Fruit fly (Drosophila melanogaster): ENCODE measurements around the gene CG13078.
A peak's percentile ranks its signal among the peaks of the same experiment; 100 is the strongest.

CG13078 gene

DNA sequence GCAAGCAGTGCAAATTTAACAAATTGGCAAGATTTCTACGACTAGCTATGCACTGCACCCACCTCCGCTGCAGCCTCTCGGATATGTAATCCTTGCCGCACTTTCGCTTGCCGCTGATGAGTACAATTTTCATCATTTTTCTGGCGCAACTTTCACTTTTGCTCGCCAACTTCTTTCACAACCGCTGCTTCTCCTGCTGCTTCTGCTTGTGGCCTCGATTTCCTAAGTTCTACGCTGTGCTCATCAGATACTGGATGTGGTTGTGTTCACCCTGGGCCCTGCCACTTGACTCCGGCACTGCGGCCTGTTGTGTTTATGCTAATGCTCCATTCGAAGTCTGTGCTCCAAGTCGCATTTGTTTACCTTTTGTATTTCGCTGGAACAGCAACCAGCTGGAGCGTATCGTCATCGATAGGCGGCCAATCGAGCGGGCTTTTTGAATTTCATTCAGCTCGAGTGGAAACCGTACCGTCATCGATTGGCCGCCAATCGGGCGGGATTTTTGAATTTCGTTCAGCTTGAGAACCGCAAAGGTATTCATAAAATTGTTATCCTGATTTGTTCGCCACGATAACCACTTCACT lies 16.4 kb downstream of the CG13078 start, which contains the start of gene Pmvk (continued):
- TF ChIP-seq ken (GFP tag; IDR thresholded peaks at IDR 0.05), result no peak
- TF ChIP-seq nerfin-1 (tag; optimal IDR thresholded peaks at IDR 0.05), result no peak
- no peak for TF ChIP-seq CG31224 (GFP tag; IDR thresholded peaks at IDR 0.05)
- TF ChIP-seq CG1603 (tag; optimal IDR thresholded peaks at IDR 0.05), result peak; percentile 52
- no peak for TF ChIP-seq CG10959 (GFP tag; IDR thresholded peaks at IDR 0.05)
- no peak for TF ChIP-seq CG8281 (tag; optimal IDR thresholded peaks at IDR 0.05)
- no peak for TF ChIP-seq CG11696 (GFP tag; IDR thresholded peaks at IDR 0.05)
- TF ChIP-seq vnd (GFP tag; IDR thresholded peaks at IDR 0.05; ENCODE audit: partially characterized antibody), result peak; percentile 91
- no peak for TF ChIP-seq unpg (GFP tag; optimal IDR thresholded peaks at IDR 0.05)
- no peak for TF ChIP-seq gcm (GFP tag; optimal IDR thresholded peaks at IDR 0.05)
- no peak for TF ChIP-seq stc (GFP tag; IDR thresholded peaks at IDR 0.05)
- TF ChIP-seq Scr (GFP tag; IDR thresholded peaks at IDR 0.05; ENCODE audit: partially characterized antibody), result peak; percentile 79
- no peak for TF ChIP-seq CG13894 (tag; optimal IDR thresholded peaks at IDR 0.05)
- no peak for TF ChIP-seq abd-A (tag; optimal IDR thresholded peaks at IDR 0.05)
- no peak for TF ChIP-seq ems (GFP tag; optimal IDR thresholded peaks at IDR 0.05)
- TF ChIP-seq z (GFP tag; IDR thresholded peaks at IDR 0.05), result no peak
- no peak for TF ChIP-seq CG9437 (GFP tag; optimal IDR thresholded peaks at IDR 0.05)
- TF ChIP-seq Ravus (GFP tag; IDR thresholded peaks at IDR 0.05), result no peak
- no peak for TF ChIP-seq onecut (GFP tag; IDR thresholded peaks at IDR 0.05)
- TF ChIP-seq ttk (GFP tag; IDR thresholded peaks at IDR 0.05), result no peak
- TF ChIP-seq CG10654 (GFP tag; optimal IDR thresholded peaks at IDR 0.05), result no peak
- TF ChIP-seq CG7556 (GFP tag; optimal IDR thresholded peaks at IDR 0.05), result no peak
- no peak for TF ChIP-seq CG1647 (GFP tag; optimal IDR thresholded peaks at IDR 0.05)
- no peak for TF ChIP-seq B-H2 (GFP tag; optimal IDR thresholded peaks at IDR 0.05)
- TF ChIP-seq sim (GFP tag; IDR thresholded peaks at IDR 0.05), result no peak
- no peak for TF ChIP-seq CG7357 (GFP tag; IDR thresholded peaks at IDR 0.05)
- no peak for TF ChIP-seq CG17912 (GFP tag; optimal IDR thresholded peaks at IDR 0.05)
- no peak for TF ChIP-seq Hsf (GFP tag; optimal IDR thresholded peaks at IDR 0.05)
- no peak for TF ChIP-seq CG4282 (GFP tag; optimal IDR thresholded peaks at IDR 0.05)
- TF ChIP-seq HHEX (GFP tag; optimal IDR thresholded peaks at IDR 0.05), result no peak
- TF ChIP-seq ara (GFP tag; IDR thresholded peaks at IDR 0.05), result no peak
- TF ChIP-seq CG9797 (GFP tag; optimal IDR thresholded peaks at IDR 0.05), result peak; percentile 45
- no peak for TF ChIP-seq CG4820 (GFP tag; optimal IDR thresholded peaks at IDR 0.05)
- TF ChIP-seq Fer2 (tag; optimal IDR thresholded peaks at IDR 0.05), result no peak
- no peak for TF ChIP-seq CG1792 (GFP tag; optimal IDR thresholded peaks at IDR 0.05)
- peak; percentile 41 for TF ChIP-seq CG10431 (GFP tag; optimal IDR thresholded peaks at IDR 0.05)
- no peak for TF ChIP-seq CG17612 (GFP tag; IDR thresholded peaks at IDR 0.05)
- TF ChIP-seq scrt (GFP tag; optimal IDR thresholded peaks at IDR 0.05), result no peak
- TF ChIP-seq org-1 (GFP tag; optimal IDR thresholded peaks at IDR 0.05), result no peak
- TF ChIP-seq pho (GFP tag; optimal IDR thresholded peaks at IDR 0.05), result no peak
- TF ChIP-seq Asciz (GFP tag; optimal IDR thresholded peaks at IDR 0.05), result no peak
- no peak for TF ChIP-seq wek (GFP tag; optimal IDR thresholded peaks at IDR 0.05)
- peak; percentile 1 for TF ChIP-seq kah (GFP tag; optimal IDR thresholded peaks at IDR 0.05)
- TF ChIP-seq cwo (GFP tag; optimal IDR thresholded peaks at IDR 0.05), result no peak
- no peak for TF ChIP-seq Bdp1 (GFP tag; optimal IDR thresholded peaks at IDR 0.05)
- peak; percentile 72 for TF ChIP-seq hbn (GFP tag; IDR thresholded peaks at IDR 0.05; ENCODE audit: partially characterized antibody)
- peak; percentile 71 for TF ChIP-seq MBD-R2 (GFP tag; IDR thresholded peaks at IDR 0.05)
- no peak for TF ChIP-seq CG9609 (GFP tag; optimal IDR thresholded peaks at IDR 0.05)
- no peak for TF ChIP-seq CG16779 (GFP tag; IDR thresholded peaks at IDR 0.05)
- no peak for TF ChIP-seq CG31365 (tag; optimal IDR thresholded peaks at IDR 0.05)
- no peak for TF ChIP-seq Ets97D (GFP tag; optimal IDR thresholded peaks at IDR 0.05)
